Fruit fly (Drosophila melanogaster) whole organism: ENCODE data around the gene CG14882.

Source experiments
- EcR ChIP-seq, 2 experiments: fragments of >200 bp; optimal IDR thresholded peaks; 2 replicates each; lab custom pipeline; 2017; ENCODE audit warnings: missing biosample characterization in 2 of 2, missing genetic modification characterization in 2 of 2, missing genetic modification reagents in 2 of 2
- pan ChIP-seq: fragments of >200 bp; optimal IDR thresholded peaks from 2 replicates; lab custom pipeline; 2017
- psq ChIP-seq: fragments of >200 bp; optimal IDR thresholded peaks from 2 replicates; lab custom pipeline; 2017
- usp ChIP-seq: fragments of >200 bp; optimal IDR thresholded peaks from 2 replicates; lab custom pipeline; 2017; ENCODE audit warnings: missing biosample characterization, missing genetic modification characterization, mixed read lengths

- TF ChIP-seq pan (lab: Kevin White, UChicago) (no peak), usp (no peak), EcR (GFP tag; optimal IDR thresholded peaks at IDR 0.05; lab: Kevin White, UChicago) (no peak), psq (lab: Kevin White, UChicago) (no peak)
These were observed 26.7 kb downstream of the CG14882 start, which contains the start of the genes CG42232 and CSN5 for dm6 chr3R:16469501-16470263.
